Worm (Caenorhabditis elegans): ENCODE results near the gene fbxa-188.

- TF ChIP-seq unc-39 (tag; optimal IDR thresholded peaks at IDR 0.05) (no peak), mep-1 (tag; optimal IDR thresholded peaks at IDR 0.05) (no peak), bed-3 (GFP tag; optimal IDR thresholded peaks at IDR 0.05) (no peak), unc-62 (GFP tag; optimal IDR thresholded peaks at IDR 0.05) (no peak), ztf-11 (tag; optimal IDR thresholded peaks at IDR 0.05) (no peak), pha-4 (tag; optimal IDR thresholded peaks at IDR 0.05) (no peak)
Observed at ce11 chrV:17317297-17317696, 27.4 kb downstream of the fbxa-188 start.

Data from whole organism, mixed stage, embryonic.